Worm (Caenorhabditis elegans) whole organism, young adult: ENCODE results near the gene rhy-1.

Source experiments
- B0019.2 ChIP-seq: fragments of 200-800 bp; sonication (Bioruptor generic); conservative IDR thresholded peaks from 2 replicates; pipeline ENCODE4 v1.3.6; 2022; ENCODE audit warnings: missing genetic modification reagents, missing genetic modification characterization, missing compliant biosample characterization
- B0336.3 ChIP-seq: fragments of 200-800 bp; sonication (Bioruptor generic); IDR thresholded peaks from 2 replicates; pipeline ENCODE4 v1.3.6; 2022; ENCODE audit warnings: missing genetic modification characterization, missing compliant biosample characterization
- C17E4.6 ChIP-seq: fragments of 200-800 bp; sonication (Bioruptor generic); IDR thresholded peaks from 2 replicates; pipeline ENCODE4 v1.3.6; 2022; ENCODE audit warnings: missing genetic modification reagents, missing genetic modification characterization, missing compliant biosample characterization
- F37B4.10 ChIP-seq: fragments of 200-800 bp; sonication (Bioruptor generic); IDR thresholded peaks from 2 replicates; pipeline ENCODE4 v1.3.6; 2022; ENCODE audit warnings: missing genetic modification characterization, missing compliant biosample characterization
- F57C9.4 ChIP-seq: sonication (generic microtip); optimal IDR thresholded peaks from 2 replicates; lab custom pipeline; 2017; ENCODE audit warnings: mild to moderate bottlenecking, missing genetic modification characterization, missing compliant biosample characterization
- K11D2.4 ChIP-seq: fragments of 200-800 bp; sonication (Bioruptor generic); IDR thresholded peaks from 2 replicates; pipeline ENCODE4 v1.3.6; 2022; ENCODE audit warnings: missing genetic modification reagents, missing genetic modification characterization, missing compliant biosample characterization
- T07F8.4 ChIP-seq: sonication (generic microtip); optimal IDR thresholded peaks from 2 replicates; lab custom pipeline; 2016; ENCODE audit warnings: mild to moderate bottlenecking, missing genetic modification characterization, moderate library complexity, missing compliant biosample characterization
- Y53F4B.3 ChIP-seq: fragments of 200-800 bp; sonication (Bioruptor generic); IDR thresholded peaks from 2 replicates; pipeline ENCODE4 v1.3.6; 2022; ENCODE audit warnings: missing genetic modification reagents, missing genetic modification characterization, missing compliant biosample characterization
- ZK185.1 ChIP-seq: sonication (generic microtip); optimal IDR thresholded peaks from 2 replicates; lab custom pipeline; 2016; ENCODE audit warnings: mild to moderate bottlenecking, missing genetic modification characterization, missing compliant biosample characterization; ENCODE audit not compliant: poor library complexity, severe bottlenecking
- akir-1 ChIP-seq: fragments of 200-800 bp; sonication (Bioruptor generic); optimal IDR thresholded peaks from 2 replicates; lab custom pipeline; 2018; ENCODE audit warnings: mild to moderate bottlenecking, missing genetic modification characterization, moderate library complexity, missing compliant biosample characterization
- ama-1 ChIP-seq, 3 experiments: fragments of 150-350 bp in 1 of 3; sonication (generic microtip) in 2 of 3; optimal IDR thresholded peaks; 2 replicates each; lab custom pipeline; 2014 to 2018; ENCODE audit warnings: missing biosample characterization in 2 of 3, missing genetic modification characterization in 2 of 3, missing genetic modification reagents in 2 of 3
- atf-7 ChIP-seq: sonication (generic microtip); optimal IDR thresholded peaks from 2 replicates; lab custom pipeline; 2017; ENCODE audit warnings: mild to moderate bottlenecking, missing genetic modification characterization, missing compliant biosample characterization
- athp-1 ChIP-seq: sonication (generic microtip); optimal IDR thresholded peaks from 2 replicates; lab custom pipeline; 2017; ENCODE audit warnings: mild to moderate bottlenecking, missing genetic modification characterization, missing compliant biosample characterization
- attf-5 ChIP-seq: fragments of 200-800 bp; sonication (Bioruptor generic); optimal IDR thresholded peaks from 2 replicates; lab custom pipeline; 2018; ENCODE audit warnings: mild to moderate bottlenecking, missing genetic modification characterization, missing compliant biosample characterization
- cebp-1 ChIP-seq, 2 experiments: fragments of 200-800 bp in 1 of 2; sonication (Bioruptor generic) in 1 of 2; sonication (generic microtip) in 1 of 2; IDR thresholded peaks in 1 of 2; optimal IDR thresholded peaks in 1 of 2; 2 replicates each; pipeline versions ENCODE4 v1.3.6 to Lab custom; 2017 to 2022; ENCODE audit warnings: missing compliant biosample characterization in 2 of 2, missing genetic modification characterization in 2 of 2, mild to moderate bottlenecking in 1 of 2, missing genetic modification reagents in 1 of 2, moderate library complexity in 1 of 2
- ceh-40 ChIP-seq: fragments of 200-800 bp; sonication (Bioruptor generic); IDR thresholded peaks from 2 replicates; pipeline ENCODE4 v1.3.6; 2022; ENCODE audit warnings: missing genetic modification characterization, missing compliant biosample characterization
- ceh-58 ChIP-seq: fragments of 200-800 bp; sonication (Bioruptor generic); IDR thresholded peaks from 2 replicates; pipeline ENCODE4 v1.3.6; 2022; ENCODE audit warnings: missing genetic modification characterization, missing compliant biosample characterization
- dox-1 ChIP-seq: fragments of 200-800 bp; sonication (Bioruptor generic); IDR thresholded peaks from 2 replicates; pipeline ENCODE4 v1.3.6; 2022; ENCODE audit warnings: missing genetic modification reagents, missing genetic modification characterization, missing compliant biosample characterization
- dpff-1 ChIP-seq: sonication (generic microtip); optimal IDR thresholded peaks from 2 replicates; lab custom pipeline; 2017; ENCODE audit warnings: mild to moderate bottlenecking, missing genetic modification characterization, missing compliant biosample characterization
- ekl-4 ChIP-seq: fragments of 200-800 bp; sonication (Bioruptor generic); IDR thresholded peaks from 2 replicates; pipeline ENCODE4 v1.3.6; 2022; ENCODE audit warnings: missing genetic modification reagents, missing genetic modification characterization, missing compliant biosample characterization
- ets-4 ChIP-seq: fragments of 200-800 bp; sonication (Bioruptor generic); optimal IDR thresholded peaks from 2 replicates; lab custom pipeline; 2018; ENCODE audit warnings: mild to moderate bottlenecking, missing genetic modification characterization, missing compliant biosample characterization
- fkh-3 ChIP-seq: sonication (generic microtip); optimal IDR thresholded peaks from 2 replicates; lab custom pipeline; 2016; ENCODE audit warnings: mild to moderate bottlenecking, missing genetic modification characterization, missing compliant biosample characterization
- him-1 ChIP-seq: sonication (generic microtip); optimal IDR thresholded peaks from 2 replicates; lab custom pipeline; 2016; ENCODE audit warnings: missing genotype, missing genetic modification reagents, missing genetic modification characterization, missing compliant biosample characterization
- let-607 ChIP-seq, 2 experiments: fragments of 200-800 bp in 1 of 2; sonication (Bioruptor generic) in 1 of 2; sonication (generic microtip) in 1 of 2; optimal IDR thresholded peaks; 2 replicates each; lab custom pipeline; 2016 to 2018; ENCODE audit warnings: mild to moderate bottlenecking in 2 of 2, missing compliant biosample characterization in 2 of 2, missing genetic modification characterization in 2 of 2, moderate library complexity in 2 of 2, missing genotype in 1 of 2
- lin-35 ChIP-seq, 3 experiments: fragments of 150-350 bp in 2 of 3; sonication (generic microtip) in 1 of 3; optimal IDR thresholded peaks; 2 replicates each; lab custom pipeline; 2014 to 2018; ENCODE audit warnings: missing biosample characterization in 3 of 3, missing genetic modification characterization in 3 of 3, missing genetic modification reagents in 3 of 3
- lin-40 ChIP-seq: sonication (generic microtip); optimal IDR thresholded peaks from 2 replicates; lab custom pipeline; 2016; ENCODE audit warnings: missing genetic modification characterization, mild to moderate bottlenecking, missing compliant biosample characterization, missing genotype, missing genetic modification reagents
- lsy-27 ChIP-seq: sonication (generic microtip); optimal IDR thresholded peaks from 2 replicates; lab custom pipeline; 2017; ENCODE audit warnings: missing genetic modification characterization, mild to moderate bottlenecking, missing compliant biosample characterization, antibody characterized with exemption, missing genotype, borderline replicate concordance; ENCODE audit not compliant: insufficient read depth
- madf-6 ChIP-seq: fragments of 200-800 bp; sonication (Bioruptor generic); IDR thresholded peaks from 2 replicates; pipeline ENCODE4 v1.3.6; 2022; ENCODE audit warnings: missing genetic modification reagents, missing genetic modification characterization, missing compliant biosample characterization
- mes-4 ChIP-seq: sonication (generic microtip); optimal IDR thresholded peaks from 2 replicates; lab custom pipeline; 2016; ENCODE audit warnings: missing genotype, missing genetic modification characterization, missing compliant biosample characterization
- nhr-120 ChIP-seq: fragments of 200-800 bp; sonication (Bioruptor generic); IDR thresholded peaks from 2 replicates; pipeline ENCODE4 v1.3.6; 2022; ENCODE audit warnings: missing genetic modification characterization, missing compliant biosample characterization
- nhr-179 ChIP-seq: sonication (generic microtip); optimal IDR thresholded peaks from 2 replicates; lab custom pipeline; 2016; ENCODE audit warnings: mild to moderate bottlenecking, missing genetic modification characterization, missing compliant biosample characterization
- nhr-80 ChIP-seq: sonication (generic microtip); optimal IDR thresholded peaks from 2 replicates; lab custom pipeline; 2016; ENCODE audit warnings: missing genetic modification characterization, missing compliant biosample characterization
- pha-4 ChIP-seq: fragments of 150-350 bp; sonication (generic microtip); optimal IDR thresholded peaks from 2 replicates; lab custom pipeline; 2014; ENCODE audit warnings: missing biosample characterization, missing genetic modification reagents, missing genetic modification characterization
- rcor-1 ChIP-seq: fragments of 200-800 bp; sonication (Bioruptor generic); IDR thresholded peaks from 2 replicates; pipeline ENCODE4 v1.3.6; 2022; ENCODE audit warnings: missing genetic modification reagents, missing genetic modification characterization, missing compliant biosample characterization
- snpc-1.1 ChIP-seq: sonication (generic microtip); optimal IDR thresholded peaks from 2 replicates; lab custom pipeline; 2017; ENCODE audit warnings: missing genetic modification characterization, mild to moderate bottlenecking, missing compliant biosample characterization, antibody characterized with exemption, moderate library complexity, missing genotype, missing genetic modification reagents; ENCODE audit not compliant: insufficient read depth
- snpc-4 ChIP-seq, 5 experiments: fragments of 150-350 bp in 1 of 5; sonication (generic microtip) in 4 of 5; optimal IDR thresholded peaks; 2 replicates each; lab custom pipeline; 2014 to 2018; ENCODE audit warnings: missing genetic modification characterization in 5 of 5, missing biosample characterization in 3 of 5, antibody characterized with exemption in 2 of 5, mild to moderate bottlenecking in 2 of 5, missing compliant biosample characterization in 2 of 5, missing genotype in 2 of 5, moderate library complexity in 2 of 5, missing genetic modification reagents in 1 of 5
- sptf-2 ChIP-seq: fragments of 200-800 bp; sonication (Bioruptor generic); optimal IDR thresholded peaks from 2 replicates; lab custom pipeline; 2018; ENCODE audit warnings: mild to moderate bottlenecking, missing genetic modification characterization, missing compliant biosample characterization
- tbp1 ChIP-seq: fragments of 200-800 bp; sonication (Bioruptor generic); optimal IDR thresholded peaks from 2 replicates; lab custom pipeline; 2018; ENCODE audit warnings: mild to moderate bottlenecking, missing genetic modification characterization, missing compliant biosample characterization
- unc-130 ChIP-seq: sonication (generic microtip); optimal IDR thresholded peaks from 2 replicates; lab custom pipeline; 2016; ENCODE audit warnings: missing genetic modification reagents, missing genetic modification characterization, missing compliant biosample characterization
- unc-62 ChIP-seq: fragments of 150-350 bp; optimal IDR thresholded peaks from 2 replicates; lab custom pipeline; 2014; ENCODE audit warnings: missing biosample characterization, missing genetic modification reagents, missing genetic modification characterization
- xnd-1 ChIP-seq: sonication (generic microtip); optimal IDR thresholded peaks from 2 replicates; lab custom pipeline; 2016; ENCODE audit warnings: missing genotype, missing genetic modification reagents, missing genetic modification characterization, missing compliant biosample characterization
- ztf-28 ChIP-seq: fragments of 200-800 bp; sonication (Bioruptor generic); IDR thresholded peaks from 2 replicates; pipeline ENCODE4 v1.3.6; 2022; ENCODE audit warnings: missing genetic modification reagents, missing genetic modification characterization, missing compliant biosample characterization

Gene rhy-1

ce11 chrII:9116404-9116803, 44.8 kb upstream of the rhy-1 start:
- TF ChIP-seq rcor-1: no peak
- TF ChIP-seq lin-35 (GFP tag; optimal IDR thresholded peaks at IDR 0.05; lab: Kevin White, UChicago): no peak
- no peak for TF ChIP-seq him-1 (tag; lab: Kevin White, UChicago)
- no peak for TF ChIP-seq B0019.2 (GFP tag; lab: Robert Waterston, UW)
- no peak for TF ChIP-seq madf-6
- no peak for TF ChIP-seq snpc-1.1 (tag; lab: Kevin White, UChicago)
- no peak for TF ChIP-seq F57C9.4 (tag; lab: Kevin White, UChicago)
- no peak for TF ChIP-seq let-607 (tag; optimal IDR thresholded peaks at IDR 0.05; lab: Kevin White, UChicago)
- no peak for TF ChIP-seq attf-5
- no peak for TF ChIP-seq unc-130 (GFP tag; lab: Kevin White, UChicago)
- no peak for TF ChIP-seq ceh-40
- no peak for TF ChIP-seq B0336.3 (GFP tag; lab: Robert Waterston, UW)
- TF ChIP-seq ets-4: peak; percentile 33
- TF ChIP-seq mes-4 (tag; lab: Kevin White, UChicago): no peak
- TF ChIP-seq ceh-58 (GFP tag; lab: Robert Waterston, UW): no peak
- no peak for TF ChIP-seq athp-1 (tag; lab: Kevin White, UChicago)
- TF ChIP-seq nhr-120: no peak
- peak; percentile 16; the same call in 1 of the 2 replicates for TF ChIP-seq dox-1
- TF ChIP-seq nhr-80: peak; percentile 84
- TF ChIP-seq C17E4.6 (GFP tag; lab: Robert Waterston, UW): no peak

DNA sequence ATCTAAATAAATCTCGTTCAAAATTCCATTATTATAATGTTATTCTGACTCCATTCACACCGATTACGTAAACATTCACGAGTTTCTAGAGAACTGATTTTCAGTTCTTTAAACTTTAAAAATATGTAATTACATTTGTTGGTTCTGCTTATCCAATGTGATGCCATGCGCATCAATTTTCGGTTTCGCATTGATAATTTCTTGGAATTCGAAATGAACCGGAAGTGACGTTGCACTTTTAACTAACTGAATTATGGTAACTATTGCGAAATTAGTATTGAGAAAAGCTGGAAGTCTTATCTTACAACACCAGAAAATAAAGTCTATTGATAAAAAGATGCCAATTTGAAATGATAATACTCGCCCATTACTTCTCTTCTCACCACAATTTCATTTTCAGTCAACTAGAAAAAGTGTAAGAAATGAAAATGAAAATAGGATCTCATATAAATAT, 43.4 kb upstream of the rhy-1 start:
- TF ChIP-seq atf-7 (peak; percentile 34), Y53F4B.3 (GFP tag; lab: Robert Waterston, UW) (no peak), lin-40 (tag; lab: Kevin White, UChicago) (peak; percentile 10), unc-62 (peak; percentile 7), cebp-1 (GFP tag; IDR thresholded peaks at IDR 0.05; lab: Robert Waterston, UW) (peak; percentile 85), cebp-1 (tag; optimal IDR thresholded peaks at IDR 0.05; lab: Kevin White, UChicago) (peak; percentile 93), dpff-1 (no peak), ama-1 (optimal IDR thresholded peaks at IDR 0.05; lab: Kevin White, UChicago) (no peak), ama-1 (GFP tag; optimal IDR thresholded peaks at IDR 0.05; lab: Kevin White, UChicago) (peak in 1 of 2 experiments; percentile 7), nhr-80 (peak; percentile 57), fkh-3 (tag; lab: Kevin White, UChicago) (no peak)

- TF ChIP-seq ZK185.1 (tag; lab: Kevin White, UChicago): peak; percentile 42
- TF ChIP-seq dox-1: no peak
- no peak for TF ChIP-seq F37B4.10
These were observed 40.9 kb upstream of the rhy-1 start for ce11 chrII:9120329-9120728.

DNA sequence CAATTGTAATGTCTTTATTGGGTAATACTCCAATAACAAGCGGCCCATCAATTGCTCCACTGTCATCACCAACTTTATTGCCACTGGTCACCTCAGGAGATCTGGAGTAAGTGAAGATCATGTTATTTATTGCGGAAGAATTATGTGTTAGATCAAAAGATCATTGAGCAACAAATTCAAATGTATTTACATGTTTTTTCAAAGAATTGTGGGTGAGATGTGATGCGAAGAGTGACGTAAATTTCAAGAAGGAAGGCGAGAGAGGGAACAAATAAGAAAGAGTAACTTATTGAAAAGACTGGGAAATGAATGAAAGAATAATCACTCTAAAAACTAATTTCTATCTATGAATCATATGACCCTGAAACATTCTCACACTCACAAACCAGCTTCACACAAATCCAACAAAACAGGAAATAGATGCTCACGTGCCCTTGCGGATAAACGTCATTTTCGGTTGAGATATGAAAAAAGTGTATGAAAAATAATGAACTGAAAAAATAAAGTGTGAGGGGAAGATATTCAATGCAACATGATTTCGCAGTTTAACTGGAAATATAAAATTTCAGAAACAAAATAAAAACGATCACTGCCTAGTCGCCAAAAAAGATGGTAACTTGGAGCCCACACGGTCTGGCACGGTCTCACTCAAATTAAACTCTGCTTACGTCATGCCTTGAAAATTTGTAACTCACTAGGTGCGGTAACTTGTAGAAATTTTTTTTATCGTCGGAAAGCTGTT, 40.2 kb upstream of the rhy-1 start:
- no peak for TF ChIP-seq K11D2.4 (GFP tag; lab: Robert Waterston, UW)
- no peak for TF ChIP-seq sptf-2 (GFP tag; lab: Kevin White, UChicago)
- no peak for TF ChIP-seq tbp1
- no peak for TF ChIP-seq T07F8.4 (tag; lab: Kevin White, UChicago)
- TF ChIP-seq cebp-1 (GFP tag; IDR thresholded peaks at IDR 0.05; lab: Robert Waterston, UW): no peak
- no peak for TF ChIP-seq cebp-1 (tag; optimal IDR thresholded peaks at IDR 0.05; lab: Kevin White, UChicago)
- TF ChIP-seq pha-4 (tag; lab: Kevin White, UChicago): no peak
- no peak for TF ChIP-seq lsy-27 (tag; lab: Kevin White, UChicago)
- no peak for TF ChIP-seq ztf-28 (GFP tag; lab: Robert Waterston, UW)
- TF ChIP-seq snpc-4 (GFP tag; optimal IDR thresholded peaks at IDR 0.05; lab: Kevin White, UChicago): no peak
- no peak for TF ChIP-seq snpc-4 (tag; optimal IDR thresholded peaks at IDR 0.05; lab: Kevin White, UChicago)
- TF ChIP-seq ekl-4: no peak
- TF ChIP-seq nhr-179: no peak
- no peak for TF ChIP-seq akir-1 (GFP tag; lab: Kevin White, UChicago)
- TF ChIP-seq xnd-1 (tag; lab: Kevin White, UChicago): no peak
